Fruit fly (Drosophila melanogaster): Measurements from ENCODE around the gene CG17065.
"Not testable (repeated sequence)": the region's sequence is repeated elsewhere in the genome, so short reads cannot be mapped to it uniquely, and the experiment has no call there.

Gene CG17065

dm6 chrX:20224920-20225319 is 32.1 kb downstream of the CG17065 start, which contains the start of gene Sdic4:
TSS of gene Sdic4 (minus strand) at chrX:20225020.
- not testable (repeated sequence) for TF ChIP-seq tx (GFP tag; optimal IDR thresholded peaks at IDR 0.05); Eip74EF (GFP tag; optimal IDR thresholded peaks at IDR 0.05); D (optimal IDR thresholded peaks at IDR 0.05); D (GFP tag; optimal IDR thresholded peaks at IDR 0.05)

dm6 chrX:20217159-20217558 is 39.8 kb downstream of the CG17065 start, which contains the start of gene SdicC:
TSS of gene SdicC (minus strand) at chrX:20217259.
- not testable (repeated sequence) for TF ChIP-seq esg (GFP tag; conservative IDR thresholded peaks at IDR 0.05); CG1529 (GFP tag; optimal IDR thresholded peaks at IDR 0.05); bigmax (GFP tag; optimal IDR thresholded peaks at IDR 0.05)

dm6 chrX:20209503-20209902 is 47.5 kb downstream of the CG17065 start, which contains the start of gene SdicB:
TSS of gene SdicB (minus strand) at chrX:20209603.
- TF ChIP-seq CG14014 (GFP tag; IDR thresholded peaks at IDR 0.05); CG13296 (GFP tag; optimal IDR thresholded peaks at IDR 0.05); tap (tag; optimal IDR thresholded peaks at IDR 0.05): not testable (repeated sequence)

All from whole organism, embryonic.